Worm (Caenorhabditis elegans) whole organism, early embryonic: ENCODE results near the gene srx-116.

Experiments
- B0310.2 ChIP-seq: sonication (generic microtip); optimal IDR thresholded peaks from 2 replicates; lab custom pipeline; 2016; ENCODE audit warnings: mild to moderate bottlenecking, missing genetic modification characterization, missing compliant biosample characterization
- F13C5.2 ChIP-seq: sonication (generic microtip); optimal IDR thresholded peaks from 2 replicates; lab custom pipeline; 2017; ENCODE audit warnings: mild to moderate bottlenecking, missing genetic modification characterization, inconsistent platforms, missing compliant biosample characterization
- aly-1 ChIP-seq: sonication (generic microtip); optimal IDR thresholded peaks from 2 replicates; lab custom pipeline; 2016; ENCODE audit warnings: missing genetic modification characterization, missing compliant biosample characterization
- ama-1 ChIP-seq: fragments of 150-350 bp; optimal IDR thresholded peaks from 2 replicates; lab custom pipeline; 2014
- ceh-13 ChIP-seq: fragments of 200-800 bp; sonication (Bioruptor generic); optimal IDR thresholded peaks from 2 replicates; lab custom pipeline; 2018; ENCODE audit warnings: mild to moderate bottlenecking, missing genetic modification characterization, missing compliant biosample characterization
- ceh-36 ChIP-seq: sonication (generic microtip); optimal IDR thresholded peaks from 2 replicates; lab custom pipeline; 2016; ENCODE audit warnings: missing genetic modification characterization, inconsistent platforms, missing compliant biosample characterization
- ets-7 ChIP-seq: sonication (generic microtip); optimal IDR thresholded peaks from 2 replicates; lab custom pipeline; 2016; ENCODE audit warnings: missing genotype, missing genetic modification characterization, missing compliant biosample characterization
- flt-1 ChIP-seq: fragments of 200-800 bp; sonication (Bioruptor generic); IDR thresholded peaks from 2 replicates; pipeline ENCODE4 v1.3.6; 2022; ENCODE audit warnings: missing genetic modification characterization, missing compliant biosample characterization
- hmbx-1 ChIP-seq: sonication (generic microtip); optimal IDR thresholded peaks from 2 replicates; lab custom pipeline; 2016; ENCODE audit warnings: mild to moderate bottlenecking, missing genetic modification characterization, missing compliant biosample characterization
- hmg-4 ChIP-seq: fragments of 200-800 bp; sonication (Bioruptor generic); optimal IDR thresholded peaks from 2 replicates; lab custom pipeline; 2018; ENCODE audit warnings: mild to moderate bottlenecking, missing genetic modification characterization, missing compliant biosample characterization
- hnd-1 ChIP-seq: sonication (generic microtip); optimal IDR thresholded peaks from 2 replicates; lab custom pipeline; 2016; ENCODE audit warnings: missing genetic modification characterization, missing compliant biosample characterization
- pes-1 ChIP-seq: fragments of 200-800 bp; sonication (Bioruptor generic); IDR thresholded peaks from 2 replicates; pipeline ENCODE4 v1.3.6; 2022; ENCODE audit warnings: missing genetic modification reagents, missing genetic modification characterization, missing compliant biosample characterization
- scrt-1 ChIP-seq: fragments of 200-800 bp; sonication (Bioruptor generic); IDR thresholded peaks from 2 replicates; pipeline ENCODE4 v1.3.6; 2022; ENCODE audit warnings: missing genetic modification characterization, missing compliant biosample characterization
- sea-1 ChIP-seq: fragments of 200-800 bp; sonication (Bioruptor generic); conservative IDR thresholded peaks from 2 replicates; pipeline ENCODE4 v1.3.6; 2022; ENCODE audit warnings: missing genetic modification characterization, missing compliant biosample characterization
- tbx-11 ChIP-seq: fragments of 200-800 bp; sonication (Bioruptor generic); IDR thresholded peaks from 2 replicates; pipeline ENCODE4 v1.3.6; 2022; ENCODE audit warnings: missing genetic modification characterization, missing compliant biosample characterization
- tbx-37 ChIP-seq: fragments of 200-800 bp; sonication (Bioruptor generic); conservative IDR thresholded peaks from 2 replicates; pipeline ENCODE4 v1.3.6; 2022; ENCODE audit warnings: missing genetic modification reagents, missing genetic modification characterization, missing compliant biosample characterization
- tra-4 ChIP-seq: sonication (generic microtip); optimal IDR thresholded peaks from 2 replicates; lab custom pipeline; 2017; ENCODE audit warnings: missing genetic modification characterization, missing compliant biosample characterization

Gene srx-116

DNA sequence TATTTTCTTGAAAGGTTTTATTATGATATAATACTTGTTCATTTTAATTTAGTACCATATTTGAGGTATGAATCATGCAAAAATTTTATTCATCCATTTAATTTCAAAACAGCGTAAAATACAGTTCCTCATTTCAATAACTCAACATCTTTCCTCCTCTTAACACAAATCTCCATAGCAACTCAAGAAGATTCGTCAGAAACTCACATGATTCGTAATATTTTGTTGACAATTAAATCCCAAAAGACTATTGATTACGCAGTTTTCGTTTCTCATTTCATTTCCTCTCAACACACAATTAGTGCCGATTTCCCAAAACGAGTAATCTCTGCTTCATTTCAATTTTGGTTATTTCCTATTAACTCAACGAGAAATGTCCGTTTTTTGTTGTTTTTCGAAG, 37.6 kb downstream of the srx-116 start, which contains the start of gene R11D1.2:
R11D1.2 (plus strand) TSS at position 301 of the 400 bp plus-strand sequence.
- TF ChIP-seq hmg-4 (no peak), sea-1 (GFP tag; lab: Robert Waterston, UW) (no peak), ceh-36 (tag; lab: Kevin White, UChicago) (no peak), pes-1 (GFP tag; lab: Robert Waterston, UW) (no peak), ama-1 (lab: Kevin White, UChicago) (no peak), tbx-37 (GFP tag; lab: Robert Waterston, UW) (no peak), tbx-11 (GFP tag; lab: Robert Waterston, UW) (no peak), aly-1 (no peak), B0310.2 (no peak), flt-1 (GFP tag; lab: Robert Waterston, UW) (no peak), hnd-1 (tag; lab: Kevin White, UChicago) (no peak), tra-4 (tag; lab: Kevin White, UChicago) (no peak), hmbx-1 (no peak), ceh-13 (no peak), scrt-1 (GFP tag; lab: Robert Waterston, UW) (no peak), F13C5.2 (tag; lab: Kevin White, UChicago) (no peak), ets-7 (no peak)

DNA sequence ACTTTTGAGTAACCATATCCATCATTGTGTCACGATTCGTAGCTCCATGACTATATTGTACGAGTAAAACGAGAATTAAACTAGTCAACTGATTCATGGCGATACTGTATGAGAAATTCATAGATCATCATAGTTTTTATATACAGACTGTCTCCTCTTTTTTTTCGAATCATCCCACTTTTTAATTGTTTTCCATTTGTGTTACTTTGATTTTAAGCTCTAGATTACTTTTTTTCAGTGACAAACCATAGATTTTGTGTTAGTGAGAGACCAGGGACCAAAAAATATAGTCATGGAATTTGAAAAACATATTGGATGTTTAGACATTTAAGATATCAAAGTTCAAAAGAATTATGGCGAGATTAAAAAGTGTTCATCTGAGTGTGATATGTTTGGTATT, 41.3 kb downstream of the srx-116 start, which contains the start of gene R11D1.3:
R11D1.3 (minus strand) TSS at position 101 of the 400 bp plus-strand sequence.
- TF ChIP-seq ceh-36 (tag; lab: Kevin White, UChicago) (no peak), tra-4 (tag; lab: Kevin White, UChicago) (no peak), sea-1 (GFP tag; lab: Robert Waterston, UW) (no peak), aly-1 (no peak), hmbx-1 (no peak), pes-1 (GFP tag; lab: Robert Waterston, UW) (no peak), ets-7 (no peak), scrt-1 (GFP tag; lab: Robert Waterston, UW) (no peak), flt-1 (GFP tag; lab: Robert Waterston, UW) (no peak), F13C5.2 (tag; lab: Kevin White, UChicago) (no peak), B0310.2 (no peak), ceh-13 (no peak), hmg-4 (no peak), ama-1 (lab: Kevin White, UChicago) (no peak), hnd-1 (tag; lab: Kevin White, UChicago) (no peak)

DNA sequence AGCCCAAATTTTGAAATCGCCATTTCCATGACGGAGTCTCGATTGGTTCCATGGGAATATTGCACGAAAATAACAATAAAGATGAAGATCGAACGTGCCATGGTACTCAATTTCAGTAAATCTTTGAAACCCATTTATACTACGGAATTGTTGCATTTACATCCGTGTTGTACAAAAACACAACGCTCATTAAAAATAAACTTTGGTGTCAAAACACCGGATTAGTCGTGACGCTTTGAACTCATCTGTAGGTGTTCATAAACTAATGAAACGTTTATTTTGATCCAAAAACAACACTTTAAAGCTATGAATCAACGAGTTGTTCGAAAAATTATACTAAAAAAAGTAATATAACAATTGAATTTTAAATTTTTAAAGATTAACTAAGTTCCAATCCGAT, 43.4 kb downstream of the srx-116 start, which contains the start of gene R11D1.4:
R11D1.4 (minus strand) TSS at position 101 of the 400 bp plus-strand sequence.
- TF ChIP-seq ceh-36 (tag; lab: Kevin White, UChicago) (no peak), hnd-1 (tag; lab: Kevin White, UChicago) (no peak), flt-1 (GFP tag; lab: Robert Waterston, UW) (no peak)

DNA sequence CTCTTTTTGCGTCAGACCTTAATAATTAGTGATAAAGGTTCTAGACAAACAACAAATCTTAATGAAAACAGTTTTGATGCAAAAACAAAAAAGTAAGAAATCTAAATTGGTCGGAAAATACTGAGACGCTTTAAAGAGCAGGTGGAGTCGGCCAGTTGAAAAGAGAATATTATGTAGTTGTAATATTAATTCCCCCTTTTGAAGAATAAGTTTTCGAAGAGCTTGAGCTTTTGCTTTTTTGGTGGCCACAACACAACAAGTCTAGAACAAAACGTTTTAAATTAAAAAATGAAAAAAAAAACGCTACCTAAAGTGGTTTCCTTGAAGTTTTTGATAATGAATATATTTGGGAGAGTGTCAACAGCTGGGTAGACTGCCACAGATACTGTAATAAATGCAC, 45.7 kb downstream of the srx-116 start, which contains the start of gene str-178:
str-178 (minus strand) TSS at position 101 of the 400 bp plus-strand sequence.
- no peak for TF ChIP-seq tbx-11 (GFP tag; lab: Robert Waterston, UW)
- no peak for TF ChIP-seq ets-7
- no peak for TF ChIP-seq hnd-1 (tag; lab: Kevin White, UChicago)
- no peak for TF ChIP-seq ceh-13
- no peak for TF ChIP-seq hmg-4
- TF ChIP-seq tbx-37 (GFP tag; lab: Robert Waterston, UW): no peak
- TF ChIP-seq tra-4 (tag; lab: Kevin White, UChicago): no peak
- no peak for TF ChIP-seq F13C5.2 (tag; lab: Kevin White, UChicago)
- no peak for TF ChIP-seq ceh-36 (tag; lab: Kevin White, UChicago)
- TF ChIP-seq B0310.2: no peak
- TF ChIP-seq scrt-1 (GFP tag; lab: Robert Waterston, UW): no peak
- no peak for TF ChIP-seq aly-1
- TF ChIP-seq pes-1 (GFP tag; lab: Robert Waterston, UW): no peak
- no peak for TF ChIP-seq ama-1 (lab: Kevin White, UChicago)

DNA sequence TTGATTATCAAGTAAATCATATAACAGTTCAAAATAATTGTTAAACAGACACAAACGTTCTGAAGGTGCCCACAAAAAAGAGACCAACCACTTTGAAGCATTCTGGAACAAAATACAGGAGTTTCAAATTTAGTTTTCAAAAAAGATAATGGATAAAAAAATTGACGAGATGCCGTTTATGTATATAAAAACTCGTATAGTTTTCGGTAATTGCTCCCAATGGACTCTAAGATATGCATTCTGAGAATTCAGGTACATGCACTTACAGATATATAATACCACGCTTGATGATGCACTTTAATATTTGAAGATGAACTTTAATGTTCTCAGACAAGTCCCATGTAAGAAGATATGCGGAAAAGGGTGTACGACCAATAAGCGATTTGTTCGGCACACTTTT, 47.9 kb downstream of the srx-116 start, which contains the start of gene str-181:
str-181 (minus strand) TSS at position 101 of the 400 bp plus-strand sequence.
- TF ChIP-seq aly-1 (no peak), ceh-13 (no peak), hnd-1 (tag; lab: Kevin White, UChicago) (no peak), ama-1 (lab: Kevin White, UChicago) (no peak), sea-1 (GFP tag; lab: Robert Waterston, UW) (no peak), F13C5.2 (tag; lab: Kevin White, UChicago) (no peak), tbx-37 (GFP tag; lab: Robert Waterston, UW) (no peak)

DNA sequence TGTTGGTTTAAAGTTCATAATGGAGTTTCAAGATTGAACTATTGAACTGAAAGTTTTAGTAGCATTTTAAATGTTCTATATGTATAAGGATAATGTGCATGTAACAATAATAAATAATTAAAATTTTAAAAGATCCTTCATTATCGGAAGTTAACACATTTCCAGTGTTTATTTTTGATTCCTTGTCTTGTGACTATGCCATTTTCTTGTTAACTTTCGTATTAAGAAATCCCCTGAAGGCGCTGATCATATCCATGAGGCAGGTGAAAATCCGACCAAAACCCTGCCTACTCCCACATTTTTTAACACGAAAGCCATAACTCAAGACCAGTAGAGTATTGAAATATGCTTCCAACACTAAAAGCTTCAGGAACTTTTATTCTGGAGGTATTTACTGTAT, 49.0 kb downstream of the srx-116 start, which contains the start of gene R11D1.7:
R11D1.7 (plus strand) TSS at position 301 of the 400 bp plus-strand sequence.
- TF ChIP-seq ceh-36 (tag; lab: Kevin White, UChicago) (no peak), sea-1 (GFP tag; lab: Robert Waterston, UW) (no peak), hmbx-1 (no peak), ama-1 (lab: Kevin White, UChicago) (no peak), hmg-4 (no peak), scrt-1 (GFP tag; lab: Robert Waterston, UW) (no peak)
